Fruit fly (Drosophila melanogaster) whole organism, embryonic: ENCODE results near the gene IntS6.

Source experiments
- B-H2 ChIP-seq: fragments of 200-800 bp; sonication (Bioruptor generic); optimal IDR thresholded peaks from 2 replicates; lab custom pipeline; 2018; ENCODE audit warnings: missing biosample characterization, mild to moderate bottlenecking, missing genetic modification characterization
- Blimp-1 ChIP-seq: fragments of 200-800 bp; sonication (Bioruptor generic); optimal IDR thresholded peaks from 3 replicates; lab custom pipeline; 2018; ENCODE audit warnings: missing biosample characterization, missing genetic modification characterization, mild to moderate bottlenecking, moderate library complexity, missing genetic modification reagents
- CG10274 ChIP-seq: fragments of 200-800 bp; sonication (Bioruptor generic); optimal IDR thresholded peaks from 3 replicates; lab custom pipeline; 2017; ENCODE audit warnings: missing biosample characterization, mild to moderate bottlenecking, missing genetic modification characterization
- CG10543 ChIP-seq: fragments of 200-800 bp; sonication (Bioruptor generic); optimal IDR thresholded peaks from 3 replicates; lab custom pipeline; 2017; ENCODE audit warnings: missing biosample characterization, mild to moderate bottlenecking, missing genetic modification characterization, moderate library complexity
- CG10565 ChIP-seq: fragments of 200-800 bp; sonication (Bioruptor generic); optimal IDR thresholded peaks from 3 replicates; lab custom pipeline; 2016; ENCODE audit warnings: missing biosample characterization, mild to moderate bottlenecking, missing genetic modification characterization
- CG11247 ChIP-seq: fragments of 200-800 bp; sonication (Bioruptor generic); IDR thresholded peaks from 2 replicates; pipeline ENCODE4 v1.3.6; 2022; ENCODE audit warnings: missing biosample characterization, missing genetic modification characterization
- CG11560 ChIP-seq: fragments of 200-800 bp; sonication (Bioruptor generic); IDR thresholded peaks from 3 replicates; pipeline ENCODE4 v1.3.6; 2022; ENCODE audit warnings: missing biosample characterization, missing genetic modification characterization
- CG12299 ChIP-seq: fragments of 200-800 bp; sonication (Bioruptor generic); optimal IDR thresholded peaks from 2 replicates; lab custom pipeline; 2018; ENCODE audit warnings: missing biosample characterization, mild to moderate bottlenecking, missing genetic modification characterization
- CG13123 ChIP-seq: fragments of 200-800 bp; sonication (Bioruptor generic); optimal IDR thresholded peaks from 2 replicates; lab custom pipeline; 2016; ENCODE audit warnings: missing biosample characterization, missing genetic modification characterization
- CG14965 ChIP-seq: fragments of 200-800 bp; sonication (Bioruptor generic); optimal IDR thresholded peaks from 2 replicates; lab custom pipeline; 2016; ENCODE audit warnings: missing biosample characterization, missing genetic modification characterization, borderline replicate concordance
- CG16779 ChIP-seq: fragments of 200-800 bp; sonication (Bioruptor generic); IDR thresholded peaks from 2 replicates; pipeline ENCODE4 v1.3.6; 2022; ENCODE audit warnings: missing biosample characterization, missing genetic modification characterization
- CG1792 ChIP-seq: fragments of 200-800 bp; sonication (Bioruptor generic); optimal IDR thresholded peaks from 2 replicates; lab custom pipeline; 2016; ENCODE audit warnings: missing biosample characterization, missing genetic modification characterization
- CG31388 ChIP-seq: fragments of 200-800 bp; sonication (Bioruptor generic); optimal IDR thresholded peaks from 2 replicates; lab custom pipeline; 2016; ENCODE audit warnings: missing biosample characterization, missing genetic modification characterization
- CG3726 ChIP-seq: fragments of 200-800 bp; sonication (Bioruptor generic); IDR thresholded peaks from 3 replicates; pipeline ENCODE4, ENCODE4 v1.3.6; 2022; ENCODE audit warnings: missing biosample characterization, missing genetic modification characterization
- CG42726 ChIP-seq: fragments of 200-800 bp; sonication (Bioruptor generic); IDR thresholded peaks from 2 replicates; pipeline ENCODE4 v1.3.6; 2022; ENCODE audit warnings: missing biosample characterization, missing genetic modification characterization; ENCODE audit not compliant: partially characterized antibody
- CG4404 ChIP-seq: fragments of 200-800 bp; sonication (Bioruptor generic); IDR thresholded peaks from 2 replicates; pipeline ENCODE4 v1.3.6; 2022; ENCODE audit warnings: missing biosample characterization, missing genetic modification characterization
- CG4424 ChIP-seq: fragments of 200-800 bp; sonication (Bioruptor generic); optimal IDR thresholded peaks from 3 replicates; lab custom pipeline; 2016; ENCODE audit warnings: missing biosample characterization, missing genetic modification characterization
- CG5245 ChIP-seq: fragments of 200-800 bp; sonication (Bioruptor generic); optimal IDR thresholded peaks from 3 replicates; lab custom pipeline; 2016; ENCODE audit warnings: missing biosample characterization, missing genetic modification characterization
- CG6272 ChIP-seq: fragments of 200-800 bp; sonication (Bioruptor generic); IDR thresholded peaks from 2 replicates; pipeline ENCODE4 v1.3.6; 2022; ENCODE audit warnings: missing biosample characterization, missing genetic modification characterization
- CG6813 ChIP-seq: fragments of 200-800 bp; sonication (Bioruptor generic); optimal IDR thresholded peaks from 2 replicates; lab custom pipeline; 2017; ENCODE audit warnings: missing biosample characterization, missing genetic modification characterization, mild to moderate bottlenecking, moderate library complexity, missing genetic modification reagents
- CG6854 ChIP-seq: fragments of 200-800 bp; sonication (Bioruptor generic); optimal IDR thresholded peaks from 3 replicates; lab custom pipeline; 2017; ENCODE audit warnings: missing biosample characterization, mild to moderate bottlenecking, missing genetic modification characterization
- CG7357 ChIP-seq: fragments of 200-800 bp; sonication (Bioruptor generic); IDR thresholded peaks from 3 replicates; pipeline ENCODE4 v1.3.6; 2022; ENCODE audit warnings: missing biosample characterization, missing genetic modification characterization
- CG7928 ChIP-seq: fragments of 200-800 bp; sonication (Bioruptor generic); optimal IDR thresholded peaks from 2 replicates; lab custom pipeline; 2017; ENCODE audit warnings: missing biosample characterization, mild to moderate bottlenecking, missing genetic modification characterization
- CG8765 ChIP-seq: fragments of 200-800 bp; sonication (Bioruptor generic); IDR thresholded peaks from 2 replicates; pipeline ENCODE4 v1.3.6; 2022; ENCODE audit warnings: missing biosample characterization, missing genetic modification characterization
- CG9609 ChIP-seq: fragments of 200-800 bp; sonication (Bioruptor generic); optimal IDR thresholded peaks from 3 replicates; lab custom pipeline; 2016; ENCODE audit warnings: missing biosample characterization, missing genetic modification characterization
- CG9727 ChIP-seq: fragments of 200-800 bp; sonication (Bioruptor generic); optimal IDR thresholded peaks from 3 replicates; lab custom pipeline; 2017; ENCODE audit warnings: missing biosample characterization, mild to moderate bottlenecking, missing genetic modification characterization
- CHES-1-like ChIP-seq: fragments of 200-800 bp; sonication (Bioruptor generic); optimal IDR thresholded peaks from 2 replicates; lab custom pipeline; 2016; ENCODE audit warnings: missing biosample characterization, missing genetic modification characterization
- Ets65A ChIP-seq: fragments of 200-800 bp; sonication (Bioruptor generic); peaks from one replicate; lab custom pipeline; 2016; ENCODE audit warnings: missing biosample characterization, missing genetic modification characterization
- Ets97D ChIP-seq: fragments of 200-800 bp; sonication (Bioruptor generic); optimal IDR thresholded peaks from 3 replicates; lab custom pipeline; 2016; ENCODE audit warnings: missing biosample characterization, missing genetic modification characterization
- Jarid2 ChIP-seq: fragments of 200-800 bp; sonication (Bioruptor generic); optimal IDR thresholded peaks from 3 replicates; lab custom pipeline; 2017; ENCODE audit warnings: mild to moderate bottlenecking, missing biosample characterization, missing genetic modification reagents, missing genetic modification characterization
- Max ChIP-seq: fragments of 200-800 bp; sonication (Bioruptor generic); optimal IDR thresholded peaks from 2 replicates; lab custom pipeline; 2016; ENCODE audit warnings: missing biosample characterization, mild to moderate bottlenecking, missing genetic modification characterization
- Poxn ChIP-seq: fragments of 200-800 bp; sonication (Bioruptor generic); IDR thresholded peaks from 2 replicates; pipeline ENCODE4 v1.3.6; 2022; ENCODE audit warnings: missing biosample characterization, missing genetic modification characterization
- Side ChIP-seq: fragments of 200-800 bp; sonication (Bioruptor generic); optimal IDR thresholded peaks from 2 replicates; lab custom pipeline; 2016; ENCODE audit warnings: missing biosample characterization, missing genetic modification characterization
- chn ChIP-seq: fragments of 200-800 bp; sonication (Bioruptor generic); optimal IDR thresholded peaks from 2 replicates; lab custom pipeline; 2016; ENCODE audit warnings: missing biosample characterization, missing genetic modification characterization
- croc ChIP-seq: fragments of 200-800 bp; sonication (Bioruptor generic); conservative IDR thresholded peaks from 3 replicates; pipeline ENCODE4 v1.3.6; 2022; ENCODE audit warnings: missing biosample characterization, missing genetic modification characterization
- fu2 ChIP-seq: fragments of 200-800 bp; sonication (Bioruptor generic); optimal IDR thresholded peaks from 2 replicates; lab custom pipeline; 2016; ENCODE audit warnings: missing biosample characterization, missing genetic modification characterization
- gfzf ChIP-seq: fragments of 200-800 bp; sonication (Bioruptor generic); optimal IDR thresholded peaks from 2 replicates; lab custom pipeline; 2016; ENCODE audit warnings: missing biosample characterization, mild to moderate bottlenecking, missing genetic modification characterization, moderate library complexity
- gsb ChIP-seq: fragments of 200-800 bp; sonication (Bioruptor generic); IDR thresholded peaks from 2 replicates; pipeline ENCODE4 v1.3.6; 2022; ENCODE audit warnings: missing biosample characterization, missing genetic modification characterization
- ham ChIP-seq: fragments of 200-800 bp; sonication (Bioruptor generic); IDR thresholded peaks from 2 replicates; pipeline ENCODE4 v1.3.6; 2022; ENCODE audit warnings: missing biosample characterization, missing genetic modification characterization
- hb ChIP-seq: fragments of 200-800 bp; sonication (Bioruptor generic); IDR thresholded peaks from 3 replicates; pipeline ENCODE4 v1.3.6; 2022; ENCODE audit warnings: missing biosample characterization, missing genetic modification characterization; ENCODE audit not compliant: partially characterized antibody
- hbn ChIP-seq: fragments of 200-800 bp; sonication (Bioruptor generic); IDR thresholded peaks from 2 replicates; pipeline ENCODE4 v1.3.6; 2022; ENCODE audit warnings: missing biosample characterization, missing genetic modification characterization; ENCODE audit not compliant: partially characterized antibody
- jigr1 ChIP-seq: fragments of 200-800 bp; sonication (Bioruptor generic); IDR thresholded peaks from 3 replicates; pipeline ENCODE4 v1.3.6; 2022; ENCODE audit warnings: missing biosample characterization, missing genetic modification characterization
- lilli ChIP-seq: fragments of 200-800 bp; sonication (Bioruptor generic); optimal IDR thresholded peaks from 3 replicates; lab custom pipeline; 2016; ENCODE audit warnings: missing biosample characterization, missing genetic modification characterization
- nerfin-2 ChIP-seq: fragments of 200-800 bp; sonication (Bioruptor generic); IDR thresholded peaks from 2 replicates; pipeline ENCODE4 v1.3.6; 2022; ENCODE audit warnings: missing biosample characterization, missing genetic modification characterization; ENCODE audit not compliant: partially characterized antibody
- onecut ChIP-seq: fragments of 200-800 bp; sonication (Bioruptor generic); IDR thresholded peaks from 2 replicates; pipeline ENCODE4 v1.3.6; 2022; ENCODE audit warnings: missing biosample characterization, missing genetic modification characterization
- run ChIP-seq: fragments of 200-800 bp; sonication (Bioruptor generic); optimal IDR thresholded peaks from 3 replicates; lab custom pipeline; 2018; ENCODE audit warnings: missing biosample characterization, mild to moderate bottlenecking, missing genetic modification characterization
- sna ChIP-seq: fragments of 200-800 bp; sonication (Bioruptor generic); IDR thresholded peaks from 2 replicates; pipeline ENCODE4 v1.3.6; 2022; ENCODE audit warnings: missing biosample characterization, missing genetic modification characterization; ENCODE audit not compliant: partially characterized antibody
- ttk ChIP-seq: fragments of 200-800 bp; sonication (Bioruptor generic); IDR thresholded peaks from 2 replicates; pipeline ENCODE4 v2.1.2; 2022; ENCODE audit warnings: missing biosample characterization, missing genetic modification characterization
- wdn ChIP-seq: fragments of 200-800 bp; sonication (Bioruptor generic); IDR thresholded peaks from 2 replicates; pipeline ENCODE4 v1.3.6; 2022; ENCODE audit warnings: missing biosample characterization, missing genetic modification characterization
- wor ChIP-seq: fragments of 200-800 bp; sonication (Bioruptor generic); IDR thresholded peaks from 2 replicates; pipeline ENCODE4 v1.3.6; 2022; ENCODE audit warnings: missing biosample characterization, missing genetic modification characterization

The IntS6 gene

DNA sequence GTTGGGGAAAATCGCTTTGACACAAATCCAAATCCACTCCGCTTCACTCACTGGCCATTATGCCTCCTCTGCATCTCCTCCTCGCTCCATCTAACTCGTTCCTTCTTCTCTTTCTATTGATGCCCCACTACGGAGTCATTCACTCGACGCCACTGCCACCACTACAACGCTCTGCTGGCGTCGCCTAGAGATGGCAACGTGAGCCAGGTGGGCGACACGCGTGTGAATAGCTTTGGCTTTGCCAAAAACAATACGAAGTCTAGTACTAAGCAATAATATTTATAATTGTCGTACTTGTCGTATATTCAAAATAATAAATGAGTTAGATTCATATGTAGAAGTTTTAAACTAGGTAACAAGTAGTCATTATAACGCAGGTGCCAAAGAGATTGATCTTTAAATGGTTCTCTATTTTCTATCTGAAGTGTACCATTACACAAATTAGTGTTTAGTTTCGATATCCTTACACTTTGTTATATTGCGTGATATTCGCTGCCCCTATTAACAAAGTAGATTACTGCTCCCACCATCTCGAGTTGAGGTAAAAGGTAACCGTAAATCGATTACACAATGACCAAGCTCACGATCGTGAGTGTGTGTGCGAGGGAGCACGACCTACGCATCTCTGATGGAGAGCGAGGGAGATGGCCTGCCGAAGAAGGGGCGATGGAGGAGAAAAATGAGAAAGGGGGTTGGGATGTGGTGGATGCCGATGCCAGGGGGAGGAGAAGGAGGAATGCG lies 1.9 kb downstream of the IntS6 start (continued):
- TF ChIP-seq CG6854 (GFP tag; lab: Kevin White, UChicago): no peak
- TF ChIP-seq CG10274 (GFP tag; lab: Kevin White, UChicago): no peak
- no peak for TF ChIP-seq CG31388
- TF ChIP-seq wor (GFP tag; lab: Robert Waterston, UW): no peak
- TF ChIP-seq ttk (GFP tag; lab: Robert Waterston, UW): no peak
- TF ChIP-seq Blimp-1 (GFP tag; lab: Kevin White, UChicago): peak; percentile 20
- no peak for TF ChIP-seq CHES-1-like (GFP tag; lab: Kevin White, UChicago)
- TF ChIP-seq chn (GFP tag; lab: Kevin White, UChicago): no peak
- no peak for TF ChIP-seq CG14965 (GFP tag; lab: Kevin White, UChicago)
- no peak for TF ChIP-seq Jarid2 (GFP tag; lab: Kevin White, UChicago)
- TF ChIP-seq wdn: no peak
- no peak for TF ChIP-seq CG13123
- no peak for TF ChIP-seq jigr1 (GFP tag; lab: Robert Waterston, UW)
- no peak for TF ChIP-seq gfzf (GFP tag; lab: Kevin White, UChicago)
- TF ChIP-seq CG12299: no peak
- TF ChIP-seq CG9727 (GFP tag; lab: Kevin White, UChicago): peak; percentile 33
- TF ChIP-seq nerfin-2 (GFP tag; lab: Robert Waterston, UW): peak; percentile 47; the same call in 1 of the 2 replicates
- no peak for TF ChIP-seq CG8765
- TF ChIP-seq CG9609 (GFP tag; lab: Kevin White, UChicago): peak; percentile 36
- TF ChIP-seq CG10565: no peak
- TF ChIP-seq CG10543 (GFP tag; lab: Kevin White, UChicago): no peak
- no peak for TF ChIP-seq CG6813 (GFP tag; lab: Kevin White, UChicago)
- no peak for TF ChIP-seq CG5245 (GFP tag; lab: Kevin White, UChicago)
- TF ChIP-seq CG4424 (GFP tag; lab: Kevin White, UChicago): no peak
- TF ChIP-seq CG7928 (GFP tag; lab: Kevin White, UChicago): no peak
- no peak for TF ChIP-seq CG11560 (tag; lab: Robert Waterston, UW)
- TF ChIP-seq sna (GFP tag; lab: Robert Waterston, UW): 0 out of 2 replicates have a peak, but pooled peaks have one; percentile 43
- TF ChIP-seq croc: no peak
- TF ChIP-seq lilli (GFP tag; lab: Kevin White, UChicago): peak; percentile 57
- peak; percentile 34; the same call in 1 of the 2 replicates for TF ChIP-seq onecut (GFP tag; lab: Robert Waterston, UW)
- TF ChIP-seq Ets97D (GFP tag; lab: Kevin White, UChicago): no peak
- TF ChIP-seq CG6272 (GFP tag; lab: Robert Waterston, UW): no peak
- TF ChIP-seq Max (GFP tag; lab: Kevin White, UChicago): no peak
- TF ChIP-seq ham (GFP tag; lab: Robert Waterston, UW): no peak
- 0 out of 2 replicates have a peak, but pooled peaks have one; percentile 23 for TF ChIP-seq CG42726 (GFP tag; lab: Robert Waterston, UW)
- TF ChIP-seq Poxn (GFP tag; lab: Robert Waterston, UW): no peak
- no peak for TF ChIP-seq run (tag; lab: Kevin White, UChicago)
- TF ChIP-seq Side (GFP tag; lab: Kevin White, UChicago): no peak
- no peak for TF ChIP-seq CG4404
- TF ChIP-seq Ets65A (GFP tag; lab: Kevin White, UChicago): peak; percentile 11
- TF ChIP-seq B-H2: no peak
- no peak for TF ChIP-seq hb (GFP tag; lab: Robert Waterston, UW)
- no peak for TF ChIP-seq CG1792 (GFP tag; lab: Kevin White, UChicago)
- no peak for TF ChIP-seq fu2 (GFP tag; lab: Kevin White, UChicago)
- TF ChIP-seq CG16779: 0 out of 2 replicates have a peak, but pooled peaks have one; percentile 14
- 0 out of 3 replicates have a peak, but pooled peaks have one; percentile 22 for TF ChIP-seq CG7357 (GFP tag; lab: Robert Waterston, UW)
- no peak for TF ChIP-seq CG11247 (GFP tag; lab: Robert Waterston, UW)
- TF ChIP-seq gsb: no peak
- peak; percentile 47 for TF ChIP-seq hbn
- no peak for TF ChIP-seq CG3726 (GFP tag; lab: Robert Waterston, UW)
